Worm (Caenorhabditis elegans) whole organism, L1 larva: Measurements from ENCODE around the gene rep-1.

Experiments used
- ama-1 ChIP-seq: fragments of 150-350 bp; optimal IDR thresholded peaks from 2 replicates; lab custom pipeline; 2014
- ceh-88 ChIP-seq: fragments of 200-800 bp; sonication (Bioruptor generic); IDR thresholded peaks from 2 replicates; pipeline ENCODE4 v1.3.6; 2022; ENCODE audit warnings: missing genetic modification characterization, missing compliant biosample characterization
- fos-1 ChIP-seq: fragments of 150-350 bp; optimal IDR thresholded peaks from 2 replicates; lab custom pipeline; 2014; ENCODE audit warnings: missing biosample characterization, missing genetic modification characterization
- grh-1 ChIP-seq: fragments of 200-800 bp; sonication (Bioruptor generic); IDR thresholded peaks from 2 replicates; pipeline ENCODE4 v1.3.6; 2022; ENCODE audit warnings: missing genetic modification reagents, missing genetic modification characterization, missing compliant biosample characterization
- mef-2 ChIP-seq: fragments of 150-350 bp; optimal IDR thresholded peaks from 2 replicates; lab custom pipeline; 2014; ENCODE audit warnings: missing biosample characterization, missing genetic modification characterization
- nhr-11 ChIP-seq: fragments of 150-350 bp; optimal IDR thresholded peaks from 2 replicates; lab custom pipeline; 2014; ENCODE audit warnings: missing biosample characterization, missing genetic modification characterization
- nhr-28 ChIP-seq: fragments of 150-350 bp; optimal IDR thresholded peaks from 2 replicates; lab custom pipeline; 2014; ENCODE audit warnings: missing biosample characterization, missing genetic modification characterization
- nhr-71 ChIP-seq: sonication (generic microtip); optimal IDR thresholded peaks from 2 replicates; lab custom pipeline; 2016; ENCODE audit warnings: mild to moderate bottlenecking, missing genetic modification characterization, moderate library complexity, missing compliant biosample characterization
- nhr-76 ChIP-seq: sonication (generic microtip); optimal IDR thresholded peaks from 2 replicates; lab custom pipeline; 2017; ENCODE audit warnings: missing biosample characterization, missing genetic modification characterization
- pag-3 ChIP-seq: sonication (generic microtip); optimal IDR thresholded peaks from 2 replicates; lab custom pipeline; 2017; ENCODE audit warnings: missing genetic modification characterization, mild to moderate bottlenecking, missing compliant biosample characterization, antibody characterized with exemption, borderline replicate concordance; ENCODE audit not compliant: insufficient read depth
- unc-130 ChIP-seq: fragments of 150-350 bp; optimal IDR thresholded peaks from 2 replicates; lab custom pipeline; 2017; ENCODE audit warnings: missing biosample characterization, missing genetic modification characterization, inconsistent platforms
- unc-62 ChIP-seq: fragments of 150-350 bp; optimal IDR thresholded peaks from 2 replicates; lab custom pipeline; 2014; ENCODE audit warnings: missing biosample characterization, missing genetic modification reagents, missing genetic modification characterization
- ztf-11 ChIP-seq, 2 experiments: sonication (generic microtip); optimal IDR thresholded peaks; 2 replicates each; lab custom pipeline; 2016 to 2017; ENCODE audit warnings: missing genetic modification characterization in 2 of 2, missing biosample characterization in 1 of 2, missing compliant biosample characterization in 1 of 2
- ztf-4 ChIP-seq: fragments of 150-350 bp; optimal IDR thresholded peaks from 2 replicates; lab custom pipeline; 2014; ENCODE audit warnings: missing biosample characterization, missing genetic modification characterization

ce11 chrIII:1614412-1614811 lies 44.3 kb downstream of the rep-1 start:
- TF ChIP-seq mef-2 (tag; lab: Kevin White, UChicago) (no peak), ceh-88 (GFP tag; lab: Robert Waterston, UW) (no peak), ama-1 (lab: Kevin White, UChicago) (no peak), nhr-71 (tag; lab: Kevin White, UChicago) (no peak), nhr-28 (tag; lab: Kevin White, UChicago) (no peak), nhr-11 (tag; lab: Kevin White, UChicago) (no peak), fos-1 (no peak), ztf-11 (tag; optimal IDR thresholded peaks at IDR 0.05; lab: Kevin White, UChicago) (no peak), unc-62 (GFP tag; lab: Kevin White, UChicago) (no peak), ztf-4 (tag; lab: Kevin White, UChicago) (no peak), nhr-76 (no peak), pag-3 (no peak), grh-1 (GFP tag; lab: Robert Waterston, UW) (no peak), unc-130 (tag; lab: Kevin White, UChicago) (no peak)
